Fruit fly (Drosophila melanogaster) whole organism, embryonic: Measurements from ENCODE around the gene CG7841.

ENCODE experiments used
- ATbp ChIP-seq: fragments of 200-800 bp; sonication (Bioruptor generic); optimal IDR thresholded peaks from 2 replicates; lab custom pipeline; 2017; ENCODE audit warnings: missing biosample characterization, mild to moderate bottlenecking, missing genetic modification characterization, missing genetic modification reagents
- Bgb ChIP-seq: fragments of 200-800 bp; sonication (Bioruptor generic); IDR thresholded peaks from 2 replicates; pipeline ENCODE4 v1.3.6; 2022; ENCODE audit warnings: missing biosample characterization, missing genetic modification characterization; ENCODE audit not compliant: partially characterized antibody
- CG10366 ChIP-seq: fragments of 200-800 bp; sonication (Bioruptor generic); IDR thresholded peaks from 2 replicates; pipeline ENCODE4 v1.3.6; 2022; ENCODE audit warnings: missing biosample characterization, missing genetic modification characterization
- CG10431 ChIP-seq: fragments of 200-800 bp; sonication (Bioruptor generic); optimal IDR thresholded peaks from 3 replicates; lab custom pipeline; 2018; ENCODE audit warnings: missing biosample characterization, mild to moderate bottlenecking, missing genetic modification characterization
- CG10543 ChIP-seq: fragments of 200-800 bp; sonication (Bioruptor generic); optimal IDR thresholded peaks from 3 replicates; lab custom pipeline; 2017; ENCODE audit warnings: missing biosample characterization, mild to moderate bottlenecking, missing genetic modification characterization, moderate library complexity
- CG10959 ChIP-seq: fragments of 200-800 bp; sonication (Bioruptor generic); IDR thresholded peaks from 2 replicates; pipeline ENCODE4 v1.3.6; 2022; ENCODE audit warnings: missing biosample characterization, missing genetic modification characterization
- CG11398 ChIP-seq: fragments of 200-800 bp; sonication (Bioruptor generic); optimal IDR thresholded peaks from 2 replicates; lab custom pipeline; 2016; ENCODE audit warnings: missing biosample characterization, missing genetic modification characterization
- CG17328 ChIP-seq: fragments of 200-800 bp; sonication (Bioruptor generic); IDR thresholded peaks from 2 replicates; pipeline ENCODE4 v1.3.6; 2022; ENCODE audit warnings: missing biosample characterization, missing genetic modification characterization
- CG17568 ChIP-seq: fragments of 200-800 bp; sonication (Bioruptor generic); optimal IDR thresholded peaks from 2 replicates; lab custom pipeline; 2018; ENCODE audit warnings: missing biosample characterization, mild to moderate bottlenecking, missing genetic modification characterization, moderate library complexity
- CG31365 ChIP-seq: fragments of 200-800 bp; sonication (Bioruptor generic); optimal IDR thresholded peaks from 2 replicates; lab custom pipeline; 2018; ENCODE audit warnings: missing biosample characterization, mild to moderate bottlenecking, missing genetic modification characterization
- CG3281 ChIP-seq: fragments of 200-800 bp; sonication (Bioruptor generic); optimal IDR thresholded peaks from 3 replicates; lab custom pipeline; 2017; ENCODE audit warnings: missing biosample characterization, mild to moderate bottlenecking, missing genetic modification characterization
- CG34422 ChIP-seq: fragments of 200-800 bp; sonication (Bioruptor generic); IDR thresholded peaks from 3 replicates; pipeline ENCODE4 v1.3.6; 2022; ENCODE audit warnings: missing biosample characterization, missing genetic modification characterization
- CG3838 ChIP-seq: fragments of 200-800 bp; sonication (Bioruptor generic); optimal IDR thresholded peaks from 3 replicates; lab custom pipeline; 2016; ENCODE audit warnings: missing biosample characterization, missing genetic modification characterization
- CG43689 ChIP-seq: fragments of 200-800 bp; sonication (Bioruptor generic); IDR thresholded peaks from 2 replicates; pipeline ENCODE4 v1.3.6; 2022; ENCODE audit warnings: missing biosample characterization, missing genetic modification characterization
- CG4707 ChIP-seq: fragments of 200-800 bp; sonication (Bioruptor generic); optimal IDR thresholded peaks from 2 replicates; lab custom pipeline; 2018; ENCODE audit warnings: missing biosample characterization, mild to moderate bottlenecking, missing genetic modification characterization, moderate library complexity
- CG6654 ChIP-seq: fragments of 200-800 bp; sonication (Bioruptor generic); optimal IDR thresholded peaks from 2 replicates; lab custom pipeline; 2017; ENCODE audit warnings: missing biosample characterization, mild to moderate bottlenecking, missing genetic modification characterization
- CG6791 ChIP-seq: fragments of 200-800 bp; sonication (Bioruptor generic); IDR thresholded peaks from 3 replicates; pipeline ENCODE4 v1.3.6; 2022; ENCODE audit warnings: missing biosample characterization, missing genetic modification characterization; ENCODE audit not compliant: partially characterized antibody
- CG6854 ChIP-seq: fragments of 200-800 bp; sonication (Bioruptor generic); optimal IDR thresholded peaks from 3 replicates; lab custom pipeline; 2017; ENCODE audit warnings: missing biosample characterization, mild to moderate bottlenecking, missing genetic modification characterization
- Camta ChIP-seq: fragments of 200-800 bp; sonication (Bioruptor generic); optimal IDR thresholded peaks from 2 replicates; lab custom pipeline; 2016; ENCODE audit warnings: missing biosample characterization, missing genetic modification characterization
- E2f2 ChIP-seq: fragments of 200-800 bp; sonication (Bioruptor generic); IDR thresholded peaks from 2 replicates; pipeline ENCODE4 v1.3.6; 2022; ENCODE audit warnings: missing biosample characterization, missing genetic modification characterization
- Elba2 ChIP-seq: fragments of 200-800 bp; sonication (Bioruptor generic); optimal IDR thresholded peaks from 3 replicates; lab custom pipeline; 2016; ENCODE audit warnings: missing biosample characterization, missing genetic modification characterization
- Fer2 ChIP-seq: fragments of 200-800 bp; sonication (Bioruptor generic); optimal IDR thresholded peaks from 2 replicates; lab custom pipeline; 2018; ENCODE audit warnings: missing biosample characterization, mild to moderate bottlenecking, missing genetic modification characterization, moderate library complexity
- Hr39 ChIP-seq: fragments of >200 bp; optimal IDR thresholded peaks from 2 replicates; lab custom pipeline; 2017
- Hr78 ChIP-seq, 2 experiments: fragments of 200-800 bp in 1 of 2; fragments of >200 bp in 1 of 2; sonication (Bioruptor generic) in 1 of 2; optimal IDR thresholded peaks; 2 replicates each; lab custom pipeline; 2017 to 2019; ENCODE audit warnings: missing biosample characterization in 2 of 2, missing genetic modification characterization in 2 of 2, mild to moderate bottlenecking in 1 of 2, moderate library complexity in 1 of 2
- Oli ChIP-seq: fragments of 200-800 bp; sonication (Bioruptor generic); optimal IDR thresholded peaks from 2 replicates; lab custom pipeline; 2018; ENCODE audit warnings: missing biosample characterization, mild to moderate bottlenecking, missing genetic modification characterization, moderate library complexity
- Sin3A ChIP-seq: fragments of >200 bp; optimal IDR thresholded peaks from 2 replicates; lab custom pipeline; 2018
- Xrp1 ChIP-seq: fragments of 200-800 bp; sonication (Bioruptor generic); IDR thresholded peaks from 2 replicates; pipeline ENCODE4 v1.3.6; 2022; ENCODE audit warnings: missing biosample characterization, missing genetic modification characterization
- abd-A ChIP-seq: fragments of 200-800 bp; sonication (Bioruptor generic); optimal IDR thresholded peaks from 3 replicates; lab custom pipeline; 2019; ENCODE audit warnings: missing biosample characterization, mild to moderate bottlenecking, missing genetic modification characterization, moderate library complexity
- ase ChIP-seq: fragments of 200-800 bp; sonication (Bioruptor generic); IDR thresholded peaks from 3 replicates; pipeline ENCODE4 v1.3.6; 2022; ENCODE audit warnings: missing biosample characterization, missing genetic modification characterization
- br ChIP-seq: fragments of >200 bp; optimal IDR thresholded peaks from 2 replicates; lab custom pipeline; 2017
- ci ChIP-seq: fragments of 200-800 bp; sonication (Bioruptor generic); IDR thresholded peaks from 3 replicates; pipeline ENCODE4 v1.3.6; 2022; ENCODE audit warnings: missing biosample characterization, missing genetic modification characterization
- crol ChIP-seq: fragments of 200-800 bp; sonication (Bioruptor generic); IDR thresholded peaks from 2 replicates; pipeline ENCODE4 v1.3.6; 2022; ENCODE audit warnings: missing biosample characterization, missing genetic modification characterization
- dati ChIP-seq: fragments of 200-800 bp; sonication (Bioruptor generic); IDR thresholded peaks from 2 replicates; pipeline ENCODE4 v1.3.6; 2022; ENCODE audit warnings: missing biosample characterization, missing genetic modification characterization
- fd102C ChIP-seq: fragments of 200-800 bp; sonication (Bioruptor generic); optimal IDR thresholded peaks from 2 replicates; lab custom pipeline; 2018; ENCODE audit warnings: missing biosample characterization, mild to moderate bottlenecking, missing genetic modification characterization, moderate library complexity
- fd64A ChIP-seq: fragments of 200-800 bp; sonication (Bioruptor generic); optimal IDR thresholded peaks from 3 replicates; lab custom pipeline; 2018; ENCODE audit warnings: missing biosample characterization, mild to moderate bottlenecking, missing genetic modification characterization
- fd96Cb ChIP-seq: fragments of 200-800 bp; sonication (Bioruptor generic); optimal IDR thresholded peaks from 2 replicates; lab custom pipeline; 2018; ENCODE audit warnings: missing biosample characterization, mild to moderate bottlenecking, missing genetic modification characterization, moderate library complexity
- gsb-n ChIP-seq: fragments of 200-800 bp; sonication (Bioruptor generic); optimal IDR thresholded peaks from 3 replicates; lab custom pipeline; 2018; ENCODE audit warnings: missing biosample characterization, mild to moderate bottlenecking, missing genetic modification characterization
- lov ChIP-seq, 2 experiments: fragments of 200-800 bp in 1 of 2; fragments of >200 bp in 1 of 2; sonication (Bioruptor generic) in 1 of 2; IDR thresholded peaks in 1 of 2; optimal IDR thresholded peaks in 1 of 2; 2 replicates in 1 of 2; 3 replicates in 1 of 2; pipeline versions ENCODE4 v1.3.6 to Lab custom; 2017 to 2022; ENCODE audit warnings: missing biosample characterization in 1 of 2, missing genetic modification characterization in 1 of 2
- pan ChIP-seq, 4 experiments: fragments of >200 bp in 3 of 4; fragments of 200-800 bp in 1 of 4; sonication (Bioruptor generic) in 1 of 4; optimal IDR thresholded peaks in 3 of 4; IDR thresholded peaks in 1 of 4; 2 replicates each; pipeline versions ENCODE4 v1.3.6 to Lab custom; 2017 to 2022; ENCODE audit warnings: missing biosample characterization in 2 of 4, missing genetic modification characterization in 2 of 4, mixed read lengths in 1 of 4
- prd ChIP-seq, 3 experiments: fragments of >200 bp in 2 of 3; fragments of 200-800 bp in 1 of 3; sonication (Bioruptor generic) in 1 of 3; optimal IDR thresholded peaks in 2 of 3; IDR thresholded peaks in 1 of 3; 2 replicates in 2 of 3; 3 replicates in 1 of 3; pipeline versions ENCODE4 v1.3.6 to Lab custom; 2017 to 2022; ENCODE audit warnings: missing biosample characterization in 1 of 3, missing genetic modification characterization in 1 of 3
- run ChIP-seq: fragments of 200-800 bp; sonication (Bioruptor generic); optimal IDR thresholded peaks from 3 replicates; lab custom pipeline; 2018; ENCODE audit warnings: missing biosample characterization, mild to moderate bottlenecking, missing genetic modification characterization
- sens-2 ChIP-seq: fragments of 200-800 bp; sonication (Bioruptor generic); IDR thresholded peaks from 2 replicates; pipeline ENCODE4 v1.3.6; 2022; ENCODE audit warnings: missing biosample characterization, missing genetic modification characterization
- shn ChIP-seq: fragments of 200-800 bp; sonication (Bioruptor generic); optimal IDR thresholded peaks from 3 replicates; lab custom pipeline; 2016; ENCODE audit warnings: missing biosample characterization, missing genetic modification characterization
- sima ChIP-seq: fragments of 200-800 bp; sonication (Bioruptor generic); optimal IDR thresholded peaks from 2 replicates; lab custom pipeline; 2016; ENCODE audit warnings: missing biosample characterization, missing genetic modification characterization
- sqz ChIP-seq: fragments of 200-800 bp; sonication (Bioruptor generic); optimal IDR thresholded peaks from 3 replicates; lab custom pipeline; 2018; ENCODE audit warnings: missing biosample characterization, mild to moderate bottlenecking, missing genetic modification characterization
- ssp ChIP-seq: fragments of 200-800 bp; sonication (Bioruptor generic); IDR thresholded peaks from 2 replicates; pipeline ENCODE4 v1.3.6; 2022; ENCODE audit warnings: missing biosample characterization, missing genetic modification characterization
- twi ChIP-seq: fragments of 200-800 bp; optimal IDR thresholded peaks from 2 replicates; lab custom pipeline; 2019; ENCODE audit warnings: missing biosample characterization, mild to moderate bottlenecking, missing genetic modification characterization, moderate library complexity
- zen ChIP-seq: fragments of 200-800 bp; sonication (Bioruptor generic); optimal IDR thresholded peaks from 3 replicates; lab custom pipeline; 2018; ENCODE audit warnings: missing biosample characterization, mild to moderate bottlenecking, missing genetic modification characterization, moderate library complexity

CG7841 gene

DNA sequence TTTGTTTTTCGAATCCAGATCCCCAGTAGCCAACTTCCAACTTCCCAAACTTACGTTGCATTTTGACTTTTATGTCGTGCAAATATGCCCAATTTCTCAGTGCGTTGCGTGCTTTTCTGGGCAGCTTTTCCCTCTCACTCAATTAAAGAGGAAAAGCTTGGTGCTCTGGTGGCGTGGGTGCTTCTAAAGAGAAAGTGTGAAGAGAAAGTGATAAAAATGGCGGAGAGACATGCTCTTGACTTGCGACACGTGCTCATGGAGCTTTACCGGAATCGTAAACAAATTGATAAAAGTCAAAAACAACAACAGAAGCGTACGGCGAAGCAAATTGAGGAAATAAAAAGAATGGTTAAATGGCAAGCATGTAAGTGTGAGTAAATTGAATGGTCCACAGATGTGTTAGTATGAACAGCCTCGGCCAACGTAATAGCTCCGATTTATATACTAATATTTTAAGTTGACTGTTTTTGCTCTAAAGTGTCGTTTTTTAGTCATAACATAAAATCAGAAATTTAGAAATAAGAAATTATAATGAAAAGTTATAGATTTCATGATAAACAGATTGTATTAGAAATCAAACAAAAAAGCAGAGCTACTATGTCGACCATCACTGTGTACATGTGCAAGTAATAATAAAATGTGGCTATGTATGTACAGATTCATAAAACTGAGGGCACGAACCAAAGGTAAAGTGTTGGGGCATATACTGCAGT is 14.0 kb downstream of the CG7841 start (continued):
- TF ChIP-seq CG6854 (GFP tag; lab: Kevin White, UChicago) = no peak
- TF ChIP-seq fd64A (GFP tag; lab: Kevin White, UChicago) = no peak
- no peak for TF ChIP-seq abd-A (tag; lab: Kevin White, UChicago)
- peak; percentile 40 for TF ChIP-seq ATbp (GFP tag; lab: Kevin White, UChicago)
- TF ChIP-seq CG10366 (GFP tag; lab: Robert Waterston, UW) = no peak; the same call in 1 of the 2 replicates
- TF ChIP-seq sqz (GFP tag; lab: Kevin White, UChicago) = no peak
- TF ChIP-seq run = no peak
- TF ChIP-seq CG31365 (tag; lab: Kevin White, UChicago) = no peak
- 0 out of 2 replicates have a peak, but pooled peaks have one; percentile 11 for TF ChIP-seq Xrp1
- no peak for TF ChIP-seq sens-2 (GFP tag; lab: Robert Waterston, UW)
- TF ChIP-seq Elba2 (GFP tag; lab: Kevin White, UChicago) = no peak
- TF ChIP-seq Fer2 = no peak
- no peak for TF ChIP-seq gsb-n (tag; lab: Kevin White, UChicago)
- TF ChIP-seq CG11398 (GFP tag; lab: Kevin White, UChicago) = no peak
- peak; percentile 54 for TF ChIP-seq CG3281 (GFP tag; lab: Kevin White, UChicago)
- TF ChIP-seq ci (GFP tag; lab: Robert Waterston, UW) = no peak; the same call in 2 of the 3 replicates
- TF ChIP-seq ssp = no peak
- TF ChIP-seq fd96Cb (tag; lab: Kevin White, UChicago) = peak; percentile 56
- no peak for TF ChIP-seq Bgb
- TF ChIP-seq CG3838 (GFP tag; lab: Kevin White, UChicago) = no peak
- peak; percentile 60; the same call in 1 of the 3 replicates for TF ChIP-seq CG34422
- no peak for TF ChIP-seq prd (optimal IDR thresholded peaks at IDR 0.05; lab: Kevin White, UChicago)
- TF ChIP-seq prd (GFP tag; IDR thresholded peaks at IDR 0.05; lab: Robert Waterston, UW) = 0 out of 3 replicates have a peak, but pooled peaks have one; percentile 26
- no peak; the same call in 2 of the 3 replicates for TF ChIP-seq CG6791 (GFP tag; lab: Robert Waterston, UW)
- TF ChIP-seq Oli = peak; percentile 35
- TF ChIP-seq CG10959 (GFP tag; lab: Robert Waterston, UW) = no peak
- TF ChIP-seq Hr39 = no peak
- TF ChIP-seq br (lab: Kevin White, UChicago) = no peak
- no peak for TF ChIP-seq CG10543 (GFP tag; lab: Kevin White, UChicago)
- TF ChIP-seq Camta (GFP tag; lab: Kevin White, UChicago) = no peak
- TF ChIP-seq pan (optimal IDR thresholded peaks at IDR 0.05; lab: Kevin White, UChicago) = no peak
- peak in 1 of 2 experiments; percentile 12 for TF ChIP-seq pan (GFP tag; optimal IDR thresholded peaks at IDR 0.05 in 1 of 2, IDR thresholded peaks at IDR 0.05 in 1 of 2)
- no peak for TF ChIP-seq crol (GFP tag; lab: Robert Waterston, UW)
- TF ChIP-seq CG4707 (GFP tag; lab: Kevin White, UChicago) = no peak
- no peak; the same call in 2 of the 3 replicates for TF ChIP-seq ase (GFP tag; lab: Robert Waterston, UW)
- peak; percentile 55 for TF ChIP-seq CG17328
- TF ChIP-seq zen (tag; lab: Kevin White, UChicago) = no peak
- TF ChIP-seq twi (tag; lab: Kevin White, UChicago) = no peak
- TF ChIP-seq shn = no peak
- TF ChIP-seq dati (GFP tag; lab: Robert Waterston, UW) = no peak
- no peak for TF ChIP-seq CG17568 (GFP tag; lab: Kevin White, UChicago)
- TF ChIP-seq fd102C (GFP tag; lab: Kevin White, UChicago) = no peak
- TF ChIP-seq sima (GFP tag; lab: Kevin White, UChicago) = no peak
- no peak for TF ChIP-seq Sin3A (lab: Kevin White, UChicago)
- no peak for TF ChIP-seq lov (optimal IDR thresholded peaks at IDR 0.05; lab: Kevin White, UChicago)
- TF ChIP-seq lov (GFP tag; IDR thresholded peaks at IDR 0.05; lab: Robert Waterston, UW) = no peak
- peak in 1 of 2 experiments; percentile 25 for TF ChIP-seq Hr78 (GFP tag; optimal IDR thresholded peaks at IDR 0.05; lab: Kevin White, UChicago)
- TF ChIP-seq E2f2 (GFP tag; lab: Robert Waterston, UW) = no peak
- TF ChIP-seq CG6654 (GFP tag; lab: Kevin White, UChicago) = peak; percentile 16
- no peak for TF ChIP-seq CG43689
- TF ChIP-seq CG10431 (GFP tag; lab: Kevin White, UChicago) = no peak
